Worm (Caenorhabditis elegans): ENCODE data around the gene C32A9.1.

C32A9.1 gene

DNA sequence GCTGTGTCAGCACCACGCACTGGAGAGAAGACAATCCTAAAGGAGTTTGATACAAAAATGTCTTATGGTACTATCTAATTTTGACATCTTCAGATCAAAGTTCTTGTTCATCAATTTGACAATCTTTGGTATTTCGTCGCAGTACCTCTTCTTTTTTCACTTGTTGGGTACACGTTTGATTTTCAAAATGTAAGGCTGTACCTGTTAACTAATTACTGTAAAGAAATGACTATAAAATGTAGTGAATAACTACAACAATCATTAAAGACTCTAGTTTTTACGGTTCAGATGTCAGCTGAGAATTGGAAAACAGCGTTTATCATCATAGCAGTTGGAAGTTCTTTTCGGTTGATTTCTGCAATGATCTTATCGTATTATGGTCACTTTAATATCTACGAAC, 17.2 kb upstream of the C32A9.1 start:
- TF ChIP-seq die-1 (tag; optimal IDR thresholded peaks at IDR 0.05) (no peak), rpc-1 (optimal IDR thresholded peaks at IDR 0.05) (no peak), rpc-1 (tag; optimal IDR thresholded peaks at IDR 0.05) (no peak), lsl-1 (GFP tag; optimal IDR thresholded peaks at IDR 0.05) (no peak), unc-62 (GFP tag; optimal IDR thresholded peaks at IDR 0.05) (no peak), Y79H2A.3 (GFP tag; conservative IDR thresholded peaks at IDR 0.05) (no peak), madf-10 (tag; optimal IDR thresholded peaks at IDR 0.05) (no peak), nhr-90 (tag; optimal IDR thresholded peaks at IDR 0.05) (no peak), mcd-1 (GFP tag; IDR thresholded peaks at IDR 0.05) (no peak), nhr-27 (tag; optimal IDR thresholded peaks at IDR 0.05) (no peak), snpc-1.3 (tag; optimal IDR thresholded peaks at IDR 0.05; ENCODE audit: insufficient read depth) (no peak), K11D2.4 (GFP tag; IDR thresholded peaks at IDR 0.05) (no peak), T07F8.4 (tag; optimal IDR thresholded peaks at IDR 0.05) (no peak), mxl-1 (tag; optimal IDR thresholded peaks at IDR 0.05) (no peak), B0019.2 (GFP tag; conservative IDR thresholded peaks at IDR 0.05) (no peak), lsy-27 (tag; optimal IDR thresholded peaks at IDR 0.05; ENCODE audit: borderline replicate concordance, insufficient read depth) (no peak), bed-2 (GFP tag; IDR thresholded peaks at IDR 0.05) (no peak), lin-26 (GFP tag; IDR thresholded peaks at IDR 0.05) (no peak), hmg-20 (GFP tag; IDR thresholded peaks at IDR 0.05) (no peak), snpc-4 (GFP tag; optimal IDR thresholded peaks at IDR 0.05) (no peak), snpc-4 (tag; optimal IDR thresholded peaks at IDR 0.05) (no peak)

DNA sequence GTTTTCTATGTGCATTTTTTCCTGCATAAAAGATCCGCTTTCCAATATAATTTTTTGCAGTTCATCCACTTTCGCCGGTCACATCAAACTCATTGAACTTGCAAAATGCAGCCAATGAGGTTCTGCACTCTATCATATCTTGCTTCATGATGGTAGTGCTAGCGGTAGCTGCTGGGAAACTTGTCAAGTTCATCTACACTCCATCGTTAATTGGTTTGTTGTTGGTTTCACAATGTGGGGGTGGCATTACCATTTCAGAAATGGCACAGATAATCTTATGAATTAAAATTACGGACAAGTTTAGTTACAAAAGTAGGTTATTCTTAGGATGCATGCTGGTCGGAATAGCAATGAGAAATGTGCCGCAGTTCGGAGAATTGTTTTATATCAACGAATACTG, 14.5 kb upstream of the C32A9.1 start:
- TF ChIP-seq mxl-1 (tag; optimal IDR thresholded peaks at IDR 0.05), result no peak
- no peak for TF ChIP-seq atf-7 (tag; optimal IDR thresholded peaks at IDR 0.05)
- TF ChIP-seq ztf-25 (GFP tag; IDR thresholded peaks at IDR 0.05), result no peak
- TF ChIP-seq ekl-4 (GFP tag; IDR thresholded peaks at IDR 0.05), result no peak
- no peak for TF ChIP-seq ceh-40 (GFP tag; IDR thresholded peaks at IDR 0.05)
- TF ChIP-seq ceh-100 (GFP tag; IDR thresholded peaks at IDR 0.05), result no peak
- no peak for TF ChIP-seq Y67H2A.10 (GFP tag; conservative IDR thresholded peaks at IDR 0.05)
- TF ChIP-seq lin-35 (GFP tag; optimal IDR thresholded peaks at IDR 0.05), result no peak
- TF ChIP-seq D2030.7 (GFP tag; IDR thresholded peaks at IDR 0.05), result no peak
- no peak for TF ChIP-seq hrde-1 (tag; optimal IDR thresholded peaks at IDR 0.05; ENCODE audit: borderline replicate concordance)
- no peak for TF ChIP-seq Y53F4B.3 (GFP tag; IDR thresholded peaks at IDR 0.05)
- no peak for TF ChIP-seq cebp-1 (GFP tag; IDR thresholded peaks at IDR 0.05)
- TF ChIP-seq cebp-1 (tag; optimal IDR thresholded peaks at IDR 0.05), result no peak
- TF ChIP-seq ceh-91 (GFP tag; IDR thresholded peaks at IDR 0.05), result no peak

- no peak for TF ChIP-seq B0019.2 (GFP tag; conservative IDR thresholded peaks at IDR 0.05)
- no peak for TF ChIP-seq tbx-9 (tag; optimal IDR thresholded peaks at IDR 0.05; ENCODE audit: borderline replicate concordance)
- no peak for TF ChIP-seq madf-8 (GFP tag; conservative IDR thresholded peaks at IDR 0.05)
- no peak for TF ChIP-seq die-1 (tag; optimal IDR thresholded peaks at IDR 0.05)
- no peak for TF ChIP-seq bed-1 (GFP tag; IDR thresholded peaks at IDR 0.05)
- TF ChIP-seq madf-10 (tag; optimal IDR thresholded peaks at IDR 0.05), result no peak
- TF ChIP-seq attf-6 (GFP tag; IDR thresholded peaks at IDR 0.05), result no peak
- no peak for TF ChIP-seq mes-4 (tag; optimal IDR thresholded peaks at IDR 0.05)
- no peak for TF ChIP-seq egl-18 (GFP tag; IDR thresholded peaks at IDR 0.05)
- TF ChIP-seq let-607 (tag; optimal IDR thresholded peaks at IDR 0.05), result no peak
- TF ChIP-seq ama-1 (optimal IDR thresholded peaks at IDR 0.05), result no peak
- no peak for TF ChIP-seq ama-1 (GFP tag; optimal IDR thresholded peaks at IDR 0.05)
- no peak for TF ChIP-seq dox-1 (GFP tag; IDR thresholded peaks at IDR 0.05)
- no peak for TF ChIP-seq ztf-22 (GFP tag; optimal IDR thresholded peaks at IDR 0.05)
Observed at ce11 chrX:10273392-10273791, 13.5 kb upstream of the C32A9.1 start, which contains the start of gene F41E7.2. Gene F41E7.2, plus strand, starts transcription at chrX:10273692.
